Worm (Caenorhabditis elegans): ENCODE measurements around the gene R02F2.1.

R02F2.1 gene

ce11 chrIII:5500732-5501131, 953 bp upstream of the R02F2.1 start:
- TF ChIP-seq swsn-7 (tag; optimal IDR thresholded peaks at IDR 0.05), result peak; percentile 19
- peak; percentile 83 for TF ChIP-seq pax-3 (tag; optimal IDR thresholded peaks at IDR 0.05)
- no peak for TF ChIP-seq alr-1 (tag; optimal IDR thresholded peaks at IDR 0.05; ENCODE audit: borderline replicate concordance)
- TF ChIP-seq nhr-47 (tag; optimal IDR thresholded peaks at IDR 0.05), result peak; percentile 84
- TF ChIP-seq pqm-1 (tag; optimal IDR thresholded peaks at IDR 0.05), result no peak
- no peak for TF ChIP-seq vab-15 (tag; optimal IDR thresholded peaks at IDR 0.05)
- no peak for TF ChIP-seq nhr-28 (tag; optimal IDR thresholded peaks at IDR 0.05)
- TF ChIP-seq tbx-2 (tag; optimal IDR thresholded peaks at IDR 0.05), result no peak
- TF ChIP-seq egl-27 (tag; optimal IDR thresholded peaks at IDR 0.05), result no peak
- peak; percentile 30 for TF ChIP-seq egl-13 (tag; optimal IDR thresholded peaks at IDR 0.05)
- TF ChIP-seq nhr-20 (tag; optimal IDR thresholded peaks at IDR 0.05), result peak; percentile 19
- TF ChIP-seq unc-86 (tag; optimal IDR thresholded peaks at IDR 0.05), result peak; percentile 8
- TF ChIP-seq fkh-8 (tag; optimal IDR thresholded peaks at IDR 0.05), result peak; percentile 88
- TF ChIP-seq dsc-1 (tag; optimal IDR thresholded peaks at IDR 0.05), result peak; percentile 99
- TF ChIP-seq lin-39 (tag; optimal IDR thresholded peaks at IDR 0.05), result no peak
- TF ChIP-seq C16A3.4 (tag; optimal IDR thresholded peaks at IDR 0.05), result no peak
- TF ChIP-seq nhr-11 (tag; optimal IDR thresholded peaks at IDR 0.05), result peak; percentile 56
- TF ChIP-seq zip-4 (GFP tag; optimal IDR thresholded peaks at IDR 0.05), result no peak
- TF ChIP-seq fkh-10 (GFP tag; optimal IDR thresholded peaks at IDR 0.05), result no peak
- TF ChIP-seq lin-14 (GFP tag; optimal IDR thresholded peaks at IDR 0.05), result peak; percentile 17
- peak; percentile 35 for TF ChIP-seq fos-1 (tag; optimal IDR thresholded peaks at IDR 0.05)
- TF ChIP-seq ztf-11 (tag; optimal IDR thresholded peaks at IDR 0.05), result no peak
- TF ChIP-seq nhr-71 (tag; optimal IDR thresholded peaks at IDR 0.05), result peak; percentile 77
- no peak for TF ChIP-seq lin-15B (tag; optimal IDR thresholded peaks at IDR 0.05)
- peak; percentile 39 for TF ChIP-seq ceh-8 (GFP tag; optimal IDR thresholded peaks at IDR 0.05)
- TF ChIP-seq fkh-4 (tag; optimal IDR thresholded peaks at IDR 0.05; ENCODE audit: borderline replicate concordance), result peak; percentile 58
- TF ChIP-seq lsy-2 (tag; optimal IDR thresholded peaks at IDR 0.05), result peak; percentile 7 to 19
- TF ChIP-seq sox-4 (tag; optimal IDR thresholded peaks at IDR 0.05), result peak; percentile 80

DNA sequence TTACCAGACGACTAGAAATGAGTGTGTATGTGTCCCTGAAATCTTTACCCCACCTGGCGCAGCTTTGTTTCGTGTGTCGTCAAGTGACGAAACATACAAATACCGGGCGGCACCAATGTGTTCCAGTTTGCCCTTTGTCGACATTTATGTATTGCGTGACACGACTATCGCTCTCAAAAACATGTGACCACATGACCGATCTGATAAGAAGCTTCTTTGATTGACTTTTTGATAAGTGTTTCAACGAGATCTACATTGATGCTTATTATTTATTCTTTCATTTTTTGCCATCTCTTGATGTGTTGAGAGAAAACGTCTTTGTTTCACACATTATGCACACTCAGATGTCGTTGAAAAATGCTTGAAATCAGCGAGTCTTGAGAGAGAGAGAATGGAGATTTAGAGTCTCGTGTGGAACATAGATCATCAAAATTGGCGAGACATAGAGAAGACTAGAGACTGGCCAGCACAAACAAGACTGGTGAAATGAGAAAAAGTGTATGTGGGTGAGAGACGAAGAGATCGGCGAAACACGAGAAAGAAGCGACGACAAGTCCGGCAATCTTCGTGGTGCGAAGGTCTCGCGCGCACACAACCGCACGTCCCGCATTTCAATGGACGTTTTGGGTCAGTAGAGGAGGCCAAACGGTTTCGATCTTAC, 1.4 kb downstream of the R02F2.1 start:
- TF ChIP-seq lin-15B (tag; optimal IDR thresholded peaks at IDR 0.05) (peak; percentile 6), rnt-1 (tag; optimal IDR thresholded peaks at IDR 0.05) (peak; percentile 40), nhr-19 (GFP tag; conservative IDR thresholded peaks at IDR 0.05) (peak; percentile 6), efl-1 (optimal IDR thresholded peaks at IDR 0.05) (peak; percentile 49 to 58), efl-1 (GFP tag; optimal IDR thresholded peaks at IDR 0.05 in 1 of 2) (peak; percentile 7 to 77), sup-37 (GFP tag; optimal IDR thresholded peaks at IDR 0.05) (no peak), ama-1 (optimal IDR thresholded peaks at IDR 0.05) (peak; percentile 81), pag-3 (tag; optimal IDR thresholded peaks at IDR 0.05; ENCODE audit: borderline replicate concordance, insufficient read depth) (peak; percentile 38), lsy-2 (tag; optimal IDR thresholded peaks at IDR 0.05) (peak; percentile 10 to 61), jun-1 (tag; optimal IDR thresholded peaks at IDR 0.05) (peak; percentile 17), egl-27 (tag; optimal IDR thresholded peaks at IDR 0.05) (peak in 1 of 2 experiments; percentile 20), lin-35 (GFP tag; optimal IDR thresholded peaks at IDR 0.05) (peak; percentile 30 to 64), ets-5 (GFP tag; IDR thresholded peaks at IDR 0.05) (no peak), nhr-20 (tag; optimal IDR thresholded peaks at IDR 0.05) (peak; percentile 64), ceh-88 (GFP tag; IDR thresholded peaks at IDR 0.05) (no peak), elt-2 (tag; optimal IDR thresholded peaks at IDR 0.05) (peak; percentile 87), nhr-85 (tag) (peak; percentile 82), vab-15 (tag; optimal IDR thresholded peaks at IDR 0.05) (no peak), swsn-7 (tag; optimal IDR thresholded peaks at IDR 0.05) (peak; percentile 42), zag-1 (tag; optimal IDR thresholded peaks at IDR 0.05) (peak; percentile 45), nhr-47 (tag; optimal IDR thresholded peaks at IDR 0.05) (no peak), lin-39 (tag; optimal IDR thresholded peaks at IDR 0.05) (no peak), irx-1 (tag; optimal IDR thresholded peaks at IDR 0.05) (peak; percentile 27), fkh-8 (tag; optimal IDR thresholded peaks at IDR 0.05) (peak; percentile 40), pax-3 (tag; optimal IDR thresholded peaks at IDR 0.05) (peak; percentile 43), mdl-1 (tag; optimal IDR thresholded peaks at IDR 0.05) (peak in 1 of 2 experiments; percentile 25), hpl-2 (GFP tag; optimal IDR thresholded peaks at IDR 0.05) (no peak), nhr-90 (tag; optimal IDR thresholded peaks at IDR 0.05; ENCODE audit: poor library complexity) (peak; percentile 58), mep-1 (tag; optimal IDR thresholded peaks at IDR 0.05) (peak; percentile 57), skn-1 (tag; optimal IDR thresholded peaks at IDR 0.05) (peak; percentile 51), nhr-77 (tag; optimal IDR thresholded peaks at IDR 0.05) (no peak), dsc-1 (tag; optimal IDR thresholded peaks at IDR 0.05) (peak; percentile 38), xbp-1 (tag; optimal IDR thresholded peaks at IDR 0.05) (peak; percentile 25)

Measured in whole organism, L1 larva.